Fruit fly (Drosophila melanogaster) whole organism, embryonic: ENCODE results near the gene ZnT77C.
A peak's percentile ranks its signal among the peaks of the same experiment; 100 is the strongest.

Experiments
- Atf-2 ChIP-seq: fragments of 200-800 bp; sonication (Bioruptor generic); optimal IDR thresholded peaks from 2 replicates; lab custom pipeline; 2016; ENCODE audit warnings: missing biosample characterization, missing genetic modification characterization
- B-H2 ChIP-seq: fragments of 200-800 bp; sonication (Bioruptor generic); optimal IDR thresholded peaks from 2 replicates; lab custom pipeline; 2018; ENCODE audit warnings: missing biosample characterization, mild to moderate bottlenecking, missing genetic modification characterization
- BEAF-32 ChIP-seq: fragments of 200-800 bp; sonication (Bioruptor generic); optimal IDR thresholded peaks from 3 replicates; lab custom pipeline; 2017; ENCODE audit warnings: missing biosample characterization, missing genetic modification characterization, mild to moderate bottlenecking, moderate library complexity, missing genetic modification reagents
- Bdp1 ChIP-seq: fragments of 200-800 bp; sonication (Bioruptor generic); optimal IDR thresholded peaks from 3 replicates; lab custom pipeline; 2016; ENCODE audit warnings: missing biosample characterization, missing genetic modification characterization
- C15 ChIP-seq: fragments of 200-800 bp; sonication (Bioruptor generic); IDR thresholded peaks from 3 replicates; pipeline ENCODE4 v1.3.6; 2022; ENCODE audit warnings: missing biosample characterization, missing genetic modification characterization
- CG13424 ChIP-seq: fragments of 200-800 bp; sonication (Bioruptor generic); optimal IDR thresholded peaks from 2 replicates; lab custom pipeline; 2019; ENCODE audit warnings: missing biosample characterization, mild to moderate bottlenecking, missing genetic modification characterization, moderate library complexity
- CG13894 ChIP-seq: fragments of 200-800 bp; sonication (Bioruptor generic); optimal IDR thresholded peaks from 3 replicates; lab custom pipeline; 2018; ENCODE audit warnings: missing biosample characterization, mild to moderate bottlenecking, missing genetic modification characterization, moderate library complexity
- CG15269 ChIP-seq: fragments of 200-800 bp; sonication (Bioruptor generic); optimal IDR thresholded peaks from 2 replicates; lab custom pipeline; 2018; ENCODE audit warnings: missing biosample characterization, mild to moderate bottlenecking, missing genetic modification characterization, moderate library complexity
- CG16863 ChIP-seq: fragments of 200-800 bp; sonication (Bioruptor generic); optimal IDR thresholded peaks from 3 replicates; lab custom pipeline; 2016; ENCODE audit warnings: missing biosample characterization, missing genetic modification characterization
- CG17912 ChIP-seq: fragments of 200-800 bp; sonication (Bioruptor generic); optimal IDR thresholded peaks from 2 replicates; lab custom pipeline; 2018; ENCODE audit warnings: missing biosample characterization, mild to moderate bottlenecking, missing genetic modification characterization
- CG18599 ChIP-seq: fragments of 200-800 bp; sonication (Bioruptor generic); optimal IDR thresholded peaks from 3 replicates; lab custom pipeline; 2017; ENCODE audit warnings: missing biosample characterization, missing genetic modification characterization, mild to moderate bottlenecking, moderate library complexity, missing genetic modification reagents
- CG18619 ChIP-seq: fragments of 200-800 bp; sonication (Bioruptor generic); optimal IDR thresholded peaks from 3 replicates; lab custom pipeline; 2017; ENCODE audit warnings: missing biosample characterization, mild to moderate bottlenecking, missing genetic modification characterization
- CG2678 ChIP-seq: fragments of 200-800 bp; sonication (Bioruptor generic); optimal IDR thresholded peaks from 3 replicates; lab custom pipeline; 2019; ENCODE audit warnings: missing biosample characterization, mild to moderate bottlenecking, missing genetic modification characterization, moderate library complexity
- CG30403 ChIP-seq: fragments of 200-800 bp; sonication (Bioruptor generic); optimal IDR thresholded peaks from 3 replicates; lab custom pipeline; 2016; ENCODE audit warnings: missing biosample characterization, missing genetic modification characterization
- CG32767 ChIP-seq: fragments of 200-800 bp; sonication (Bioruptor generic); IDR thresholded peaks from 2 replicates; pipeline ENCODE4 v1.3.6; 2022; ENCODE audit warnings: missing biosample characterization, missing genetic modification characterization
- CG34224 ChIP-seq: fragments of 200-800 bp; sonication (Bioruptor generic); IDR thresholded peaks from 3 replicates; pipeline ENCODE4 v1.3.6; 2022; ENCODE audit warnings: missing biosample characterization, missing genetic modification characterization; ENCODE audit not compliant: partially characterized antibody
- CG3995 ChIP-seq: fragments of 200-800 bp; sonication (Bioruptor generic); optimal IDR thresholded peaks from 3 replicates; lab custom pipeline; 2016; ENCODE audit warnings: missing biosample characterization, missing genetic modification characterization
- CG4360 ChIP-seq: fragments of 200-800 bp; sonication (Bioruptor generic); IDR thresholded peaks from 2 replicates; pipeline ENCODE4 v1.3.6; 2022; ENCODE audit warnings: missing biosample characterization, missing genetic modification characterization
- CG4707 ChIP-seq: fragments of 200-800 bp; sonication (Bioruptor generic); optimal IDR thresholded peaks from 2 replicates; lab custom pipeline; 2018; ENCODE audit warnings: missing biosample characterization, mild to moderate bottlenecking, missing genetic modification characterization, moderate library complexity
- CG5245 ChIP-seq: fragments of 200-800 bp; sonication (Bioruptor generic); optimal IDR thresholded peaks from 3 replicates; lab custom pipeline; 2016; ENCODE audit warnings: missing biosample characterization, missing genetic modification characterization
- CG7786 ChIP-seq: fragments of 200-800 bp; sonication (Bioruptor generic); optimal IDR thresholded peaks from 2 replicates; lab custom pipeline; 2016; ENCODE audit warnings: missing biosample characterization, missing genetic modification characterization
- CTCF ChIP-seq: fragments of 200-800 bp; sonication (Bioruptor generic); optimal IDR thresholded peaks from 2 replicates; lab custom pipeline; 2017; ENCODE audit warnings: missing biosample characterization, mild to moderate bottlenecking, missing genetic modification characterization, moderate library complexity
- Chrac-16 ChIP-seq: fragments of 200-800 bp; sonication (Bioruptor generic); optimal IDR thresholded peaks from 3 replicates; lab custom pipeline; 2016; ENCODE audit warnings: missing biosample characterization, missing genetic modification characterization
- Doc2 ChIP-seq: fragments of 200-800 bp; sonication (Bioruptor generic); IDR thresholded peaks from 2 replicates; pipeline ENCODE4 v1.3.6; 2022; ENCODE audit warnings: missing biosample characterization, missing genetic modification characterization
- Dp ChIP-seq: fragments of 200-800 bp; sonication (Bioruptor generic); optimal IDR thresholded peaks from 2 replicates; lab custom pipeline; 2018; ENCODE audit warnings: missing biosample characterization, mild to moderate bottlenecking, missing genetic modification characterization, moderate library complexity
- Drgx ChIP-seq: fragments of 200-800 bp; sonication (Bioruptor generic); IDR thresholded peaks from 2 replicates; pipeline ENCODE4 v1.3.6; 2022; ENCODE audit warnings: missing biosample characterization, missing genetic modification characterization
- HmgD ChIP-seq: fragments of 200-800 bp; sonication (Bioruptor generic); optimal IDR thresholded peaks from 3 replicates; lab custom pipeline; 2016; ENCODE audit warnings: missing biosample characterization, missing genetic modification characterization
- Hr51 ChIP-seq, 2 experiments: fragments of 200-800 bp; sonication (Bioruptor generic); optimal IDR thresholded peaks; 2 replicates in 1 of 2; 3 replicates in 1 of 2; lab custom pipeline; 2016 to 2018; ENCODE audit warnings: missing biosample characterization in 2 of 2, missing genetic modification characterization in 2 of 2, mild to moderate bottlenecking in 1 of 2, moderate library complexity in 1 of 2
- Meics ChIP-seq: fragments of 200-800 bp; sonication (Bioruptor generic); optimal IDR thresholded peaks from 2 replicates; lab custom pipeline; 2017; ENCODE audit warnings: missing biosample characterization, mild to moderate bottlenecking, missing genetic modification characterization
- Six4 ChIP-seq: fragments of 200-800 bp; sonication (Bioruptor generic); optimal IDR thresholded peaks from 2 replicates; lab custom pipeline; 2016; ENCODE audit warnings: missing biosample characterization, missing genetic modification characterization
- bigmax ChIP-seq: fragments of 200-800 bp; sonication (Bioruptor generic); optimal IDR thresholded peaks from 2 replicates; lab custom pipeline; 2018; ENCODE audit warnings: missing biosample characterization, mild to moderate bottlenecking, missing genetic modification characterization
- bowl ChIP-seq: fragments of 200-800 bp; sonication (Bioruptor generic); IDR thresholded peaks from 2 replicates; pipeline ENCODE4 v1.3.6; 2022; ENCODE audit warnings: missing biosample characterization, missing genetic modification characterization
- chinmo ChIP-seq: fragments of 200-800 bp; sonication (Bioruptor generic); IDR thresholded peaks from 4 replicates; pipeline ENCODE4 v1.3.6; 2022; ENCODE audit warnings: missing biosample characterization, missing genetic modification characterization; ENCODE audit not compliant: partially characterized antibody
- fd102C ChIP-seq: fragments of 200-800 bp; sonication (Bioruptor generic); optimal IDR thresholded peaks from 2 replicates; lab custom pipeline; 2018; ENCODE audit warnings: missing biosample characterization, mild to moderate bottlenecking, missing genetic modification characterization, moderate library complexity
- fu2 ChIP-seq: fragments of 200-800 bp; sonication (Bioruptor generic); optimal IDR thresholded peaks from 2 replicates; lab custom pipeline; 2016; ENCODE audit warnings: missing biosample characterization, missing genetic modification characterization
- gt ChIP-seq: fragments of 200-800 bp; sonication (Bioruptor generic); IDR thresholded peaks from 2 replicates; pipeline ENCODE4 v1.3.6; 2022; ENCODE audit warnings: missing biosample characterization, missing genetic modification characterization
- ham ChIP-seq: fragments of 200-800 bp; sonication (Bioruptor generic); IDR thresholded peaks from 2 replicates; pipeline ENCODE4 v1.3.6; 2022; ENCODE audit warnings: missing biosample characterization, missing genetic modification characterization
- hb ChIP-seq: fragments of 200-800 bp; sonication (Bioruptor generic); IDR thresholded peaks from 3 replicates; pipeline ENCODE4 v1.3.6; 2022; ENCODE audit warnings: missing biosample characterization, missing genetic modification characterization; ENCODE audit not compliant: partially characterized antibody
- lilli ChIP-seq: fragments of 200-800 bp; sonication (Bioruptor generic); optimal IDR thresholded peaks from 3 replicates; lab custom pipeline; 2016; ENCODE audit warnings: missing biosample characterization, missing genetic modification characterization
- nerfin-1 ChIP-seq: fragments of 200-800 bp; sonication (Bioruptor generic); optimal IDR thresholded peaks from 3 replicates; lab custom pipeline; 2019; ENCODE audit warnings: missing biosample characterization, mild to moderate bottlenecking, missing genetic modification characterization, moderate library complexity
- odd ChIP-seq: fragments of 200-800 bp; sonication (Bioruptor generic); optimal IDR thresholded peaks from 2 replicates; lab custom pipeline; 2017; ENCODE audit warnings: missing biosample characterization, mild to moderate bottlenecking, missing genetic modification characterization
- org-1 ChIP-seq: fragments of 200-800 bp; sonication (Bioruptor generic); optimal IDR thresholded peaks from 2 replicates; lab custom pipeline; 2017; ENCODE audit warnings: missing biosample characterization, missing genetic modification characterization
- pho ChIP-seq: fragments of 200-800 bp; sonication (Bioruptor generic); optimal IDR thresholded peaks from 2 replicates; lab custom pipeline; 2016; ENCODE audit warnings: missing biosample characterization, missing genetic modification characterization
- pita ChIP-seq: fragments of 200-800 bp; sonication (Bioruptor generic); optimal IDR thresholded peaks from 2 replicates; lab custom pipeline; 2017; ENCODE audit warnings: missing biosample characterization, mild to moderate bottlenecking, missing genetic modification characterization
- repo ChIP-seq: fragments of 200-800 bp; sonication (Bioruptor generic); optimal IDR thresholded peaks from 2 replicates; lab custom pipeline; 2016; ENCODE audit warnings: missing biosample characterization, missing genetic modification characterization
- ro ChIP-seq: fragments of 200-800 bp; sonication (Bioruptor generic); IDR thresholded peaks from 2 replicates; pipeline ENCODE4 v1.3.6; 2022; ENCODE audit warnings: missing biosample characterization, missing genetic modification characterization
- sima ChIP-seq: fragments of 200-800 bp; sonication (Bioruptor generic); optimal IDR thresholded peaks from 2 replicates; lab custom pipeline; 2016; ENCODE audit warnings: missing biosample characterization, missing genetic modification characterization
- unc-4 ChIP-seq: fragments of 200-800 bp; sonication (Bioruptor generic); IDR thresholded peaks from 2 replicates; pipeline ENCODE4 v1.3.6; 2022; ENCODE audit warnings: missing biosample characterization, missing genetic modification characterization; ENCODE audit not compliant: partially characterized antibody
- wek ChIP-seq: fragments of 200-800 bp; sonication (Bioruptor generic); optimal IDR thresholded peaks from 3 replicates; lab custom pipeline; 2018; ENCODE audit warnings: missing biosample characterization, mild to moderate bottlenecking, missing genetic modification characterization, moderate library complexity

ZnT77C gene

DNA sequence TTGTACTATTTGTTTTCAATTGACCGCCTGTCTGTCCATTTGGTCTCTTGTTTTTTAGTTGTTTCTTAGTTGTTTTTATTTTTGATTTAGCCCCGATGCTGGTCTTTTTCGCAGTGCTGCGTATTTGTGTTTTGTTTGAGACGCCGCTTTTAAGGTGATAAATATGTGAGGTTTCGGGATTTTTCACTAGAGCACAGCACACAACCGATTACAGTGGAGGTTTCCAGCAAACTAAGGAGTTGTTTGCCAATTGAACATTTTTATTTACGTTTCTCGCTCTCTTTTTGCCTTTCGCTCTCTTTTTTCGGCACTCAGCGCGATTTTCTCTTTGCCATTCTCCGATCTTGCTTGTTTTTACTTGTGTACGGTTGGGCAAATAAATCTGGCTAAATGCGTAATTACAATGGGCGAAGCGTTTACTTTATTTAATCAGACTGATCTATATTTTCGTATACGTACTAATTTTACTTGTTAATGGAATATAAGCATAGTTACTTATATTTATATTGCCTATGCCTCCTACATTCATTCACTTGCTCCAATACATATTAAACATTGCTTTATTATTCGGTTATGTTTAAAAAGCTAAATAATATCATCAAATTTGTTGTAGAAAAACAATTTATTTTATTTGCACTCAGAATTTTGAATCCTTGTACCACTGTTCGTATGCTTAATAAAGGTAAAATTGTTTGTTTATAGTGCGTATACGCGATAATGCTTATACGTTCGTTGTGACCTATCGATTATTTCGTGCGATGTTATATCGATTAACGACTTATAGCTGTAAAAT is 45.7 kb upstream of the ZnT77C start, which contains the start of gene Rcd2 (continued):
- peak; percentile 66 for TF ChIP-seq nerfin-1
- no peak for TF ChIP-seq bowl (GFP tag; lab: Robert Waterston, UW)
- peak; percentile 62 for TF ChIP-seq CG30403 (GFP tag; lab: Kevin White, UChicago)
- no peak for TF ChIP-seq ham (GFP tag; lab: Robert Waterston, UW)
- peak; percentile 55 for TF ChIP-seq CG17912 (GFP tag; lab: Kevin White, UChicago)
- TF ChIP-seq unc-4 (GFP tag; lab: Robert Waterston, UW): peak; percentile 89
- no peak for TF ChIP-seq bigmax
- TF ChIP-seq hb (GFP tag; lab: Robert Waterston, UW): peak; percentile 77
- peak; percentile 80 for TF ChIP-seq CG18619 (GFP tag; lab: Kevin White, UChicago)
- TF ChIP-seq CG7786 (GFP tag; lab: Kevin White, UChicago): peak; percentile 62
- TF ChIP-seq CG34224: peak; percentile 95
- peak; percentile 83 for TF ChIP-seq BEAF-32
- peak; percentile 68 for TF ChIP-seq fu2 (GFP tag; lab: Kevin White, UChicago)
- TF ChIP-seq Doc2: no peak
- TF ChIP-seq sima (GFP tag; lab: Kevin White, UChicago): no peak
- peak; percentile 82 for TF ChIP-seq B-H2 (GFP tag; lab: Kevin White, UChicago)
- TF ChIP-seq CG2678 (tag; lab: Kevin White, UChicago): peak; percentile 94
- peak; percentile 22 for TF ChIP-seq Atf-2 (GFP tag; lab: Kevin White, UChicago)
- TF ChIP-seq fd102C (GFP tag; lab: Kevin White, UChicago): peak; percentile 57
- TF ChIP-seq org-1 (GFP tag; lab: Kevin White, UChicago): peak; percentile 85
- peak; percentile 78 for TF ChIP-seq Drgx (GFP tag; lab: Robert Waterston, UW)
- TF ChIP-seq Chrac-16: no peak
- no peak for TF ChIP-seq gt
- TF ChIP-seq wek (GFP tag; lab: Kevin White, UChicago): peak; percentile 37
- no peak for TF ChIP-seq pita (GFP tag; lab: Kevin White, UChicago)
- 0 out of 3 replicates have a peak, but pooled peaks have one; percentile 28 for TF ChIP-seq C15
- peak; percentile 81; the same call in 3 of the 4 replicates for TF ChIP-seq chinmo (GFP tag; lab: Robert Waterston, UW)
- TF ChIP-seq CG18599 (GFP tag; lab: Kevin White, UChicago): peak; percentile 91
- no peak for TF ChIP-seq Six4
- TF ChIP-seq Meics (GFP tag; lab: Kevin White, UChicago): peak; percentile 93
- peak; percentile 78 for TF ChIP-seq pho
- TF ChIP-seq odd: peak; percentile 88
- peak; percentile 6 for TF ChIP-seq CG5245 (GFP tag; lab: Kevin White, UChicago)
- peak; percentile 87 for TF ChIP-seq CG13424 (tag; lab: Kevin White, UChicago)
- TF ChIP-seq lilli (GFP tag; lab: Kevin White, UChicago): peak; percentile 69
- TF ChIP-seq CTCF (GFP tag; lab: Kevin White, UChicago): peak; percentile 16
- no peak for TF ChIP-seq CG16863 (GFP tag; lab: Kevin White, UChicago)
- TF ChIP-seq CG15269 (tag; lab: Kevin White, UChicago): peak; percentile 91
- TF ChIP-seq CG3995 (GFP tag; lab: Kevin White, UChicago): no peak
- TF ChIP-seq Hr51 (GFP tag; optimal IDR thresholded peaks at IDR 0.05; lab: Kevin White, UChicago): peak in 1 of 2 experiments; percentile 95
- no peak for TF ChIP-seq CG4360 (GFP tag; lab: Robert Waterston, UW)
- no peak for TF ChIP-seq repo
- peak; percentile 91 for TF ChIP-seq CG13894 (tag; lab: Kevin White, UChicago)
- TF ChIP-seq CG4707 (GFP tag; lab: Kevin White, UChicago): peak; percentile 58
- no peak; the same call in 1 of the 2 replicates for TF ChIP-seq CG32767 (GFP tag; lab: Robert Waterston, UW)
- no peak for TF ChIP-seq ro (GFP tag; lab: Robert Waterston, UW)
- peak; percentile 49 for TF ChIP-seq Bdp1 (GFP tag; lab: Kevin White, UChicago)
- TF ChIP-seq HmgD (GFP tag; lab: Kevin White, UChicago): no peak
- no peak for TF ChIP-seq Dp (GFP tag; lab: Kevin White, UChicago)
